Fruit fly (Drosophila melanogaster): ENCODE data around the gene Sec24CD.

DNA sequence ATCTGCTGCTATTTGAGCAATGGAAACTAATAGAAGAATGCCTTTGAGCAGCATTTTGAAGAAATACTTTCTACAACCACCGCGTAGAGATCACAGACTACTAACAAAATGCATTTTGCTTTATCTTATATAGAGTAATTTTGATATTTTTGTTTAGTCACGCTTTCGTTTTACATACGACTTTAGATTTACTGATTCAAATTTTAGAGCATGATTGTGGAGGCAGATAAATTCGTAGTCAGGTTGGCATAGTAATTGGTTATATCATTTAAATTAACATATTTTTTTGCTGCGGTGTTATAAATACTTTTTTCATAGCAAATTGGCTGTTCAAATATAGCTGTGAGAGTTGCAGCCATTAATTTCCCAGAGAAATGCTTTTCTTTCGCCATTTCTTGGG, 32.4 kb upstream of the Sec24CD start, which contains the start of gene CG17242:
- TF ChIP-seq CG8478 (optimal IDR thresholded peaks at IDR 0.05) = no peak
- no peak for TF ChIP-seq CTCF (optimal IDR thresholded peaks at IDR 0.05)

Data from S2 (cell line).